Fruit fly (Drosophila melanogaster) whole organism, embryonic: ENCODE measurements around the gene CG31882.

Experiments
- BtbVII ChIP-seq: fragments of 200-800 bp; sonication (Bioruptor generic); optimal IDR thresholded peaks from 3 replicates; lab custom pipeline; 2017; ENCODE audit warnings: missing biosample characterization, mild to moderate bottlenecking, missing genetic modification characterization
- CG10366 ChIP-seq: fragments of 200-800 bp; sonication (Bioruptor generic); IDR thresholded peaks from 2 replicates; pipeline ENCODE4 v1.3.6; 2022; ENCODE audit warnings: missing biosample characterization, missing genetic modification characterization
- CG10462 ChIP-seq: fragments of 200-800 bp; sonication (Bioruptor generic); optimal IDR thresholded peaks from 2 replicates; lab custom pipeline; 2016; ENCODE audit warnings: missing biosample characterization, missing genetic modification characterization
- CG1233 ChIP-seq: fragments of 200-800 bp; sonication (Bioruptor generic); optimal IDR thresholded peaks from 4 replicates; lab custom pipeline; 2018; ENCODE audit warnings: missing biosample characterization, mild to moderate bottlenecking, missing genetic modification characterization
- CG12391 ChIP-seq: fragments of 200-800 bp; sonication (Bioruptor generic); optimal IDR thresholded peaks from 3 replicates; lab custom pipeline; 2018; ENCODE audit warnings: missing biosample characterization, mild to moderate bottlenecking, missing genetic modification characterization, moderate library complexity
- CG14710 ChIP-seq: fragments of 200-800 bp; sonication (Bioruptor generic); optimal IDR thresholded peaks from 3 replicates; lab custom pipeline; 2019; ENCODE audit warnings: missing biosample characterization, mild to moderate bottlenecking, missing genetic modification characterization, moderate library complexity
- CG2116 ChIP-seq: fragments of 200-800 bp; sonication (Bioruptor generic); optimal IDR thresholded peaks from 3 replicates; lab custom pipeline; 2018; ENCODE audit warnings: missing biosample characterization, mild to moderate bottlenecking, missing genetic modification characterization
- CG2120 ChIP-seq: fragments of 200-800 bp; sonication (Bioruptor generic); optimal IDR thresholded peaks from 3 replicates; lab custom pipeline; 2016; ENCODE audit warnings: missing biosample characterization, missing genetic modification characterization
- CG3847 ChIP-seq: fragments of 200-800 bp; sonication (Bioruptor generic); IDR thresholded peaks from 2 replicates; pipeline ENCODE4 v1.3.6; 2022; ENCODE audit warnings: missing biosample characterization, missing genetic modification characterization
- CG7839 ChIP-seq: fragments of 200-800 bp; sonication (Bioruptor generic); optimal IDR thresholded peaks from 3 replicates; lab custom pipeline; 2018; ENCODE audit warnings: missing biosample characterization, mild to moderate bottlenecking, missing genetic modification characterization, moderate library complexity
- CrebB ChIP-seq: fragments of 200-800 bp; sonication (Bioruptor generic); optimal IDR thresholded peaks from 3 replicates; lab custom pipeline; 2018; ENCODE audit warnings: missing biosample characterization, mild to moderate bottlenecking, missing genetic modification characterization
- Dip2 ChIP-seq: fragments of 200-800 bp; sonication (Bioruptor generic); IDR thresholded peaks from 2 replicates; pipeline ENCODE4 v1.3.6; 2022; ENCODE audit warnings: missing biosample characterization, missing genetic modification characterization
- Dll ChIP-seq: fragments of 200-800 bp; sonication (Bioruptor generic); IDR thresholded peaks from 4 replicates; pipeline ENCODE4 v1.3.6; 2022; ENCODE audit warnings: missing biosample characterization, missing genetic modification characterization; ENCODE audit not compliant: partially characterized antibody
- Dp ChIP-seq: fragments of 200-800 bp; sonication (Bioruptor generic); optimal IDR thresholded peaks from 2 replicates; lab custom pipeline; 2018; ENCODE audit warnings: missing biosample characterization, mild to moderate bottlenecking, missing genetic modification characterization, moderate library complexity
- Eip74EF ChIP-seq, 2 experiments: fragments of 200-800 bp in 1 of 2; fragments of >200 bp in 1 of 2; sonication (Bioruptor generic) in 1 of 2; optimal IDR thresholded peaks; 2 replicates each; lab custom pipeline; 2017 to 2019; ENCODE audit warnings: missing biosample characterization in 2 of 2, missing genetic modification characterization in 2 of 2, mild to moderate bottlenecking in 1 of 2, moderate library complexity in 1 of 2
- H15 ChIP-seq: fragments of 200-800 bp; sonication (Bioruptor generic); IDR thresholded peaks from 3 replicates; pipeline ENCODE4 v1.3.6; 2022; ENCODE audit warnings: missing biosample characterization, missing genetic modification characterization
- Hsf ChIP-seq: fragments of 200-800 bp; sonication (Bioruptor generic); optimal IDR thresholded peaks from 3 replicates; lab custom pipeline; 2016; ENCODE audit warnings: missing biosample characterization, missing genetic modification characterization
- Lhr ChIP-seq: fragments of 200-800 bp; sonication (Bioruptor generic); optimal IDR thresholded peaks from 3 replicates; lab custom pipeline; 2017; ENCODE audit warnings: mild to moderate bottlenecking, missing biosample characterization, missing genetic modification reagents, missing genetic modification characterization
- NK7.1 ChIP-seq: fragments of 200-800 bp; sonication (Bioruptor generic); optimal IDR thresholded peaks from 3 replicates; lab custom pipeline; 2016; ENCODE audit warnings: missing biosample characterization, missing genetic modification characterization
- Nf-YC ChIP-seq: fragments of 200-800 bp; optimal IDR thresholded peaks from 3 replicates; lab custom pipeline; 2019; ENCODE audit warnings: missing biosample characterization, mild to moderate bottlenecking, missing genetic modification characterization, moderate library complexity
- Poxn ChIP-seq: fragments of 200-800 bp; sonication (Bioruptor generic); IDR thresholded peaks from 2 replicates; pipeline ENCODE4 v1.3.6; 2022; ENCODE audit warnings: missing biosample characterization, missing genetic modification characterization
- Rfx ChIP-seq: fragments of 200-800 bp; sonication (Bioruptor generic); IDR thresholded peaks from 2 replicates; pipeline ENCODE4 v1.3.6; 2022; ENCODE audit warnings: missing biosample characterization, missing genetic modification characterization
- Sry-δ ChIP-seq: fragments of 200-800 bp; sonication (Bioruptor generic); optimal IDR thresholded peaks from 2 replicates; lab custom pipeline; 2016; ENCODE audit warnings: missing biosample characterization, missing genetic modification characterization
- YL-1 ChIP-seq: fragments of 200-800 bp; sonication (Bioruptor generic); optimal IDR thresholded peaks from 3 replicates; lab custom pipeline; 2017; ENCODE audit warnings: missing biosample characterization, mild to moderate bottlenecking, missing genetic modification characterization
- abd-A ChIP-seq: fragments of 200-800 bp; sonication (Bioruptor generic); optimal IDR thresholded peaks from 3 replicates; lab custom pipeline; 2019; ENCODE audit warnings: missing biosample characterization, mild to moderate bottlenecking, missing genetic modification characterization, moderate library complexity
- ara ChIP-seq: fragments of 200-800 bp; sonication (Bioruptor generic); IDR thresholded peaks from 2 replicates; pipeline ENCODE4 v1.3.6; 2022; ENCODE audit warnings: missing biosample characterization, missing genetic modification characterization
- chif ChIP-seq, 2 experiments: fragments of 200-800 bp; sonication (Bioruptor generic); optimal IDR thresholded peaks; 3 replicates each; lab custom pipeline; 2016; ENCODE audit warnings: missing biosample characterization in 2 of 2, missing genetic modification characterization in 2 of 2
- chm ChIP-seq: fragments of 200-800 bp; sonication (Bioruptor generic); IDR thresholded peaks from 2 replicates; pipeline ENCODE4 v1.3.6; 2022; ENCODE audit warnings: missing biosample characterization, missing genetic modification characterization
- da ChIP-seq: fragments of 200-800 bp; sonication (Bioruptor generic); optimal IDR thresholded peaks from 2 replicates; lab custom pipeline; 2016; ENCODE audit warnings: missing biosample characterization, missing genetic modification characterization
- dpn ChIP-seq, 2 experiments: fragments of 200-800 bp; sonication (Bioruptor generic); optimal IDR thresholded peaks; 3 replicates each; lab custom pipeline; 2016; ENCODE audit warnings: missing biosample characterization in 2 of 2, missing genetic modification characterization in 2 of 2
- insv ChIP-seq, 2 experiments: fragments of 200-800 bp; sonication (Bioruptor generic); optimal IDR thresholded peaks; 3 replicates each; lab custom pipeline; 2016 to 2018; ENCODE audit warnings: missing biosample characterization in 2 of 2, missing genetic modification characterization in 2 of 2
- lmd ChIP-seq: fragments of 200-800 bp; sonication (Bioruptor generic); IDR thresholded peaks from 2 replicates; pipeline ENCODE4 v1.3.6; 2022; ENCODE audit warnings: missing biosample characterization, missing genetic modification characterization
- lola ChIP-seq, 3 experiments: fragments of >200 bp in 2 of 3; fragments of 200-800 bp in 1 of 3; sonication (Bioruptor generic) in 1 of 3; optimal IDR thresholded peaks; 2 replicates each; lab custom pipeline; 2017 to 2019; ENCODE audit warnings: missing biosample characterization in 3 of 3, missing genetic modification characterization in 3 of 3, mild to moderate bottlenecking in 1 of 3, moderate library complexity in 1 of 3
- onecut ChIP-seq: fragments of 200-800 bp; sonication (Bioruptor generic); IDR thresholded peaks from 2 replicates; pipeline ENCODE4 v1.3.6; 2022; ENCODE audit warnings: missing biosample characterization, missing genetic modification characterization
- p53 ChIP-seq: fragments of 200-800 bp; sonication (Bioruptor generic); optimal IDR thresholded peaks from 2 replicates; lab custom pipeline; 2016; ENCODE audit warnings: missing biosample characterization, missing genetic modification characterization
- pita ChIP-seq: fragments of 200-800 bp; sonication (Bioruptor generic); optimal IDR thresholded peaks from 2 replicates; lab custom pipeline; 2017; ENCODE audit warnings: missing biosample characterization, mild to moderate bottlenecking, missing genetic modification characterization
- prd ChIP-seq, 3 experiments: fragments of >200 bp in 2 of 3; fragments of 200-800 bp in 1 of 3; sonication (Bioruptor generic) in 1 of 3; optimal IDR thresholded peaks in 2 of 3; IDR thresholded peaks in 1 of 3; 2 replicates in 2 of 3; 3 replicates in 1 of 3; pipeline versions ENCODE4 v1.3.6 to Lab custom; 2017 to 2022; ENCODE audit warnings: missing biosample characterization in 1 of 3, missing genetic modification characterization in 1 of 3
- repo ChIP-seq: fragments of 200-800 bp; sonication (Bioruptor generic); optimal IDR thresholded peaks from 2 replicates; lab custom pipeline; 2016; ENCODE audit warnings: missing biosample characterization, missing genetic modification characterization
- sim ChIP-seq: fragments of 200-800 bp; sonication (Bioruptor generic); IDR thresholded peaks from 2 replicates; pipeline ENCODE4 v1.3.6; 2022; ENCODE audit warnings: missing biosample characterization, missing genetic modification characterization
- ssp ChIP-seq: fragments of 200-800 bp; sonication (Bioruptor generic); IDR thresholded peaks from 2 replicates; pipeline ENCODE4 v1.3.6; 2022; ENCODE audit warnings: missing biosample characterization, missing genetic modification characterization
- tin ChIP-seq: fragments of 200-800 bp; sonication (Bioruptor generic); optimal IDR thresholded peaks from 3 replicates; lab custom pipeline; 2016; ENCODE audit warnings: missing biosample characterization, missing genetic modification characterization
- tna ChIP-seq: fragments of 200-800 bp; sonication (Bioruptor generic); IDR thresholded peaks from 2 replicates; pipeline ENCODE4 v1.3.6; 2022; ENCODE audit warnings: missing biosample characterization, missing genetic modification characterization; ENCODE audit not compliant: partially characterized antibody
- vvl ChIP-seq: fragments of 200-800 bp; sonication (Bioruptor generic); IDR thresholded peaks from 2 replicates; pipeline ENCODE4 v1.3.6; 2022; ENCODE audit warnings: missing biosample characterization, missing genetic modification characterization
- zen ChIP-seq: fragments of 200-800 bp; sonication (Bioruptor generic); optimal IDR thresholded peaks from 3 replicates; lab custom pipeline; 2018; ENCODE audit warnings: missing biosample characterization, mild to moderate bottlenecking, missing genetic modification characterization, moderate library complexity

The CG31882 gene

dm6 chr2L:9581582-9581981 lies 43.5 kb downstream of the CG31882 start, which contains the start of gene gcm (continued):
- TF ChIP-seq Dll (GFP tag; lab: Robert Waterston, UW) = no peak
- TF ChIP-seq chif (GFP tag; optimal IDR thresholded peaks at IDR 0.05; lab: Kevin White, UChicago) = peak in 1 of 2 experiments; percentile 9
- TF ChIP-seq abd-A (tag; lab: Kevin White, UChicago) = no peak
- TF ChIP-seq repo (GFP tag; lab: Kevin White, UChicago) = no peak

dm6 chr2L:9579538-9579937 lies 45.5 kb downstream of the CG31882 start, which contains the start of gene CG31709:
Gene CG31709, minus strand, starts transcription at chr2L:9579638.
- TF ChIP-seq lmd (GFP tag; lab: Robert Waterston, UW) (no peak), zen (tag; lab: Kevin White, UChicago) (no peak), Poxn (GFP tag; lab: Robert Waterston, UW) (no peak)
- TF ChIP-seq, all 482 proteins: peak for 0

- TF ChIP-seq dpn (GFP tag; optimal IDR thresholded peaks at IDR 0.05; lab: Kevin White, UChicago) = peak; percentile 9 to 44
- peak; percentile 76; the same call in 1 of the 2 replicates for TF ChIP-seq Rfx (GFP tag; lab: Robert Waterston, UW)
- TF ChIP-seq ara (GFP tag; lab: Robert Waterston, UW) = no peak
- no peak for TF ChIP-seq lola (GFP tag; optimal IDR thresholded peaks at IDR 0.05; lab: Kevin White, UChicago)
- TF ChIP-seq CG2120 (GFP tag; lab: Kevin White, UChicago) = peak; percentile 38
- peak; percentile 50; the same call in 1 of the 2 replicates for TF ChIP-seq CG3847 (GFP tag; lab: Robert Waterston, UW)
- TF ChIP-seq tna (GFP tag; lab: Robert Waterston, UW) = no peak; the same call in 1 of the 2 replicates
- peak; percentile 47 for TF ChIP-seq tin (GFP tag; lab: Kevin White, UChicago)
- TF ChIP-seq onecut (GFP tag; lab: Robert Waterston, UW) = peak; percentile 33; the same call in 1 of the 2 replicates
- TF ChIP-seq NK7.1 = no peak
- TF ChIP-seq da = no peak
- TF ChIP-seq Dp = peak; percentile 51
- no peak for TF ChIP-seq CG1233 (GFP tag; lab: Kevin White, UChicago)
- TF ChIP-seq CG7839 (tag; lab: Kevin White, UChicago) = peak; percentile 49
- peak; percentile 0 for TF ChIP-seq CrebB (tag; lab: Kevin White, UChicago)
- TF ChIP-seq Nf-YC (tag; lab: Kevin White, UChicago) = no peak
- TF ChIP-seq pita = peak; percentile 29
- TF ChIP-seq H15 (GFP tag; lab: Robert Waterston, UW) = no peak
- peak in 1 of 2 experiments; percentile 4 for TF ChIP-seq Eip74EF (GFP tag; optimal IDR thresholded peaks at IDR 0.05; lab: Kevin White, UChicago)
- TF ChIP-seq p53 = no peak
- peak; percentile 43 for TF ChIP-seq Sry-δ (GFP tag; lab: Kevin White, UChicago)
- peak; percentile 63 for TF ChIP-seq vvl (GFP tag; lab: Robert Waterston, UW)
- TF ChIP-seq CG12391 (tag; lab: Kevin White, UChicago) = peak; percentile 44
- peak; percentile 67 for TF ChIP-seq YL-1
- peak; percentile 47 for TF ChIP-seq CG14710
- TF ChIP-seq insv (GFP tag; optimal IDR thresholded peaks at IDR 0.05; lab: Kevin White, UChicago) = peak in 1 of 2 experiments; percentile 41
- TF ChIP-seq CG10462 = peak; percentile 34
- TF ChIP-seq Lhr (GFP tag; lab: Kevin White, UChicago) = peak; percentile 88
- peak; percentile 32; the same call in 1 of the 2 replicates for TF ChIP-seq CG10366 (GFP tag; lab: Robert Waterston, UW)
- TF ChIP-seq Dip2 = peak; percentile 98
- peak; percentile 12; the same call in 1 of the 2 replicates for TF ChIP-seq sim (GFP tag; lab: Robert Waterston, UW)
- TF ChIP-seq BtbVII (GFP tag; lab: Kevin White, UChicago) = peak; percentile 23
- peak; percentile 22 for TF ChIP-seq CG2116
- TF ChIP-seq Hsf (GFP tag; lab: Kevin White, UChicago) = peak; percentile 42
- no peak for TF ChIP-seq prd (optimal IDR thresholded peaks at IDR 0.05; lab: Kevin White, UChicago)
- TF ChIP-seq prd (GFP tag; IDR thresholded peaks at IDR 0.05; lab: Robert Waterston, UW) = peak; percentile 16; the same call in 1 of the 3 replicates
- TF ChIP-seq ssp (GFP tag; lab: Robert Waterston, UW) = peak; percentile 47
- no peak for TF ChIP-seq chm (GFP tag; lab: Robert Waterston, UW)
These were observed 48.7 kb downstream of the CG31882 start, which contains the start of gene Mtpalpha for dm6 chr2L:9576269-9576933. Gene Mtpalpha, minus strand, starts transcription at chr2L:9576769.
